Worm (Caenorhabditis elegans) whole organism, midembryonic: ENCODE data around the gene nhr-179.

Experiments
- T22C8.4 ChIP-seq: fragments of 200-800 bp; sonication (Bioruptor generic); IDR thresholded peaks from 2 replicates; pipeline ENCODE4 v1.3.6; 2022; ENCODE audit warnings: missing genetic modification characterization, missing compliant biosample characterization
- cog-1 ChIP-seq: sonication (generic microtip); optimal IDR thresholded peaks from 2 replicates; lab custom pipeline; 2016; ENCODE audit warnings: missing genetic modification characterization, missing compliant biosample characterization
- flt-1 ChIP-seq: fragments of 200-800 bp; sonication (Bioruptor generic); IDR thresholded peaks from 2 replicates; pipeline ENCODE4 v1.3.6; 2022; ENCODE audit warnings: missing genetic modification characterization, missing compliant biosample characterization
- klf-2 ChIP-seq: fragments of 200-800 bp; sonication (Bioruptor generic); conservative IDR thresholded peaks from 2 replicates; pipeline ENCODE4 v1.3.6; 2022; ENCODE audit warnings: missing genetic modification reagents, missing genetic modification characterization, missing compliant biosample characterization
- med-1 ChIP-seq: sonication (generic microtip); optimal IDR thresholded peaks from 2 replicates; lab custom pipeline; 2017; ENCODE audit warnings: missing genetic modification characterization, mild to moderate bottlenecking, missing compliant biosample characterization, antibody characterized with exemption, missing genetic modification reagents; ENCODE audit not compliant: insufficient read depth
- ref-1 ChIP-seq: fragments of 200-800 bp; sonication (Bioruptor generic); conservative IDR thresholded peaks from 2 replicates; pipeline ENCODE4 v1.3.6; 2022; ENCODE audit warnings: missing genetic modification reagents, missing genetic modification characterization, missing compliant biosample characterization
- tab-1 ChIP-seq: fragments of 200-800 bp; sonication (Bioruptor generic); IDR thresholded peaks from 2 replicates; pipeline ENCODE4 v1.3.6; 2022; ENCODE audit warnings: missing genetic modification characterization, missing compliant biosample characterization
- ztf-23 ChIP-seq: fragments of 200-800 bp; sonication (Bioruptor generic); IDR thresholded peaks from 2 replicates; pipeline ENCODE4 v1.3.6; 2022; ENCODE audit warnings: missing genetic modification reagents, missing genetic modification characterization, missing compliant biosample characterization
- ztf-29 ChIP-seq: fragments of 200-800 bp; sonication (Bioruptor generic); IDR thresholded peaks from 2 replicates; pipeline ENCODE4 v1.3.6; 2022; ENCODE audit warnings: missing genetic modification reagents, missing genetic modification characterization, missing compliant biosample characterization

The nhr-179 gene

ce11 chrV:1618760-1619159 lies at the start of gene nhr-179:
Gene nhr-179, minus strand, starts transcription at chrV:1618860.
- no peak for TF ChIP-seq tab-1
- TF ChIP-seq ztf-23 = no peak
- TF ChIP-seq klf-2 (GFP tag; lab: Robert Waterston, UW) = no peak
- no peak for TF ChIP-seq flt-1 (GFP tag; lab: Robert Waterston, UW)
- no peak for TF ChIP-seq T22C8.4
- TF ChIP-seq ref-1 (GFP tag; lab: Robert Waterston, UW) = no peak
- TF ChIP-seq med-1 (GFP tag; lab: Kevin White, UChicago) = no peak
- TF ChIP-seq cog-1 (tag; lab: Kevin White, UChicago) = no peak
- no peak for TF ChIP-seq ztf-29 (GFP tag; lab: Robert Waterston, UW)

ce11 chrV:1668216-1668615 lies 49.6 kb upstream of the nhr-179 start, which contains the start of gene irld-42:
Gene irld-42, plus strand, starts transcription at chrV:1668516.
- TF ChIP-seq T22C8.4 (no peak), cog-1 (tag; lab: Kevin White, UChicago) (no peak), ztf-23 (no peak), tab-1 (no peak), klf-2 (GFP tag; lab: Robert Waterston, UW) (no peak), ztf-29 (GFP tag; lab: Robert Waterston, UW) (no peak)

- TF ChIP-seq ztf-29 (GFP tag; lab: Robert Waterston, UW) = no peak
Measured at ce11 chrV:1666904-1667303, 48.2 kb upstream of the nhr-179 start, which contains the start of gene K04F1.8. Gene K04F1.8, plus strand, starts transcription at chrV:1667204.

- TF ChIP-seq flt-1 (GFP tag; lab: Robert Waterston, UW) = no peak
- no peak for TF ChIP-seq T22C8.4
- no peak for TF ChIP-seq med-1 (GFP tag; lab: Kevin White, UChicago)
- no peak for TF ChIP-seq ztf-23
- TF ChIP-seq klf-2 (GFP tag; lab: Robert Waterston, UW) = no peak
- no peak for TF ChIP-seq cog-1 (tag; lab: Kevin White, UChicago)
- no peak for TF ChIP-seq ref-1 (GFP tag; lab: Robert Waterston, UW)
- no peak for TF ChIP-seq tab-1
- TF ChIP-seq ztf-29 (GFP tag; lab: Robert Waterston, UW) = no peak
Measured at ce11 chrV:1664921-1665320, 46.3 kb upstream of the nhr-179 start, which contains the start of gene K04F1.9. Gene K04F1.9, plus strand, starts transcription at chrV:1665221.

- TF ChIP-seq klf-2 (GFP tag; lab: Robert Waterston, UW) = no peak
- no peak for TF ChIP-seq med-1 (GFP tag; lab: Kevin White, UChicago)
- no peak for TF ChIP-seq T22C8.4
- no peak for TF ChIP-seq flt-1 (GFP tag; lab: Robert Waterston, UW)
- no peak for TF ChIP-seq ztf-29 (GFP tag; lab: Robert Waterston, UW)
- TF ChIP-seq cog-1 (tag; lab: Kevin White, UChicago) = no peak
- TF ChIP-seq ref-1 (GFP tag; lab: Robert Waterston, UW) = no peak
- no peak for TF ChIP-seq tab-1
- TF ChIP-seq ztf-23 = no peak
Measured at ce11 chrV:1662270-1662669, 43.6 kb upstream of the nhr-179 start, which contains the start of gene irld-40. Gene irld-40, plus strand, starts transcription at chrV:1662570.

- TF ChIP-seq ztf-23 = no peak
- TF ChIP-seq T22C8.4 = no peak
- no peak for TF ChIP-seq klf-2 (GFP tag; lab: Robert Waterston, UW)
- TF ChIP-seq ztf-29 (GFP tag; lab: Robert Waterston, UW) = no peak
- TF ChIP-seq ref-1 (GFP tag; lab: Robert Waterston, UW) = no peak
- TF ChIP-seq flt-1 (GFP tag; lab: Robert Waterston, UW) = no peak
- TF ChIP-seq tab-1 = no peak
- no peak for TF ChIP-seq med-1 (GFP tag; lab: Kevin White, UChicago)
- no peak for TF ChIP-seq cog-1 (tag; lab: Kevin White, UChicago)
Measured at ce11 chrV:1654845-1655244, 36.2 kb upstream of the nhr-179 start, which contains the start of gene irld-11. Gene irld-11, plus strand, starts transcription at chrV:1655145.

ce11 chrV:1651045-1651444 lies 32.4 kb upstream of the nhr-179 start, which contains the start of gene irld-44:
Gene irld-44, plus strand, starts transcription at chrV:1651345.
- no peak for TF ChIP-seq ztf-23
- no peak for TF ChIP-seq ref-1 (GFP tag; lab: Robert Waterston, UW)
- no peak for TF ChIP-seq tab-1
- no peak for TF ChIP-seq T22C8.4
- TF ChIP-seq flt-1 (GFP tag; lab: Robert Waterston, UW) = no peak
- TF ChIP-seq med-1 (GFP tag; lab: Kevin White, UChicago) = no peak
- TF ChIP-seq cog-1 (tag; lab: Kevin White, UChicago) = no peak
- TF ChIP-seq ztf-29 (GFP tag; lab: Robert Waterston, UW) = no peak

- TF ChIP-seq T22C8.4 (no peak), med-1 (GFP tag; lab: Kevin White, UChicago) (no peak), flt-1 (GFP tag; lab: Robert Waterston, UW) (no peak), cog-1 (tag; lab: Kevin White, UChicago) (no peak), ref-1 (GFP tag; lab: Robert Waterston, UW) (no peak), ztf-29 (GFP tag; lab: Robert Waterston, UW) (no peak), tab-1 (no peak), ztf-23 (no peak), klf-2 (GFP tag; lab: Robert Waterston, UW) (no peak)
Measured at ce11 chrV:1648000-1648399, 29.3 kb upstream of the nhr-179 start, which contains the start of gene irld-45. Gene irld-45, plus strand, starts transcription at chrV:1648300.

ce11 chrV:1643886-1644285 lies 25.2 kb upstream of the nhr-179 start, which contains the start of gene alh-2:
Gene alh-2, plus strand, starts transcription at chrV:1644169.
- TF ChIP-seq ref-1 (GFP tag; lab: Robert Waterston, UW) (no peak), med-1 (GFP tag; lab: Kevin White, UChicago) (no peak), tab-1 (no peak), flt-1 (GFP tag; lab: Robert Waterston, UW) (no peak), klf-2 (GFP tag; lab: Robert Waterston, UW) (no peak), ztf-23 (no peak), T22C8.4 (no peak), cog-1 (tag; lab: Kevin White, UChicago) (no peak), ztf-29 (GFP tag; lab: Robert Waterston, UW) (no peak)

- TF ChIP-seq T22C8.4 (no peak), ztf-23 (no peak), tab-1 (no peak), flt-1 (GFP tag; lab: Robert Waterston, UW) (no peak), cog-1 (tag; lab: Kevin White, UChicago) (no peak), klf-2 (GFP tag; lab: Robert Waterston, UW) (no peak), ref-1 (GFP tag; lab: Robert Waterston, UW) (no peak), ztf-29 (GFP tag; lab: Robert Waterston, UW) (no peak), med-1 (GFP tag; lab: Kevin White, UChicago) (no peak)
Measured at ce11 chrV:1642768-1643167, 24.1 kb upstream of the nhr-179 start.
